Worm (Caenorhabditis elegans): ENCODE measurements around the gene alkb-8.
A peak's percentile ranks its signal among the peaks of the same experiment; 100 is the strongest.

The alkb-8 gene

ce11 chrIII:3677378-3677777, 31.8 kb upstream of the alkb-8 start:
- no peak for TF ChIP-seq tra-4 (tag; optimal IDR thresholded peaks at IDR 0.05)
- TF ChIP-seq F13C5.2 (tag; optimal IDR thresholded peaks at IDR 0.05) = no peak
- no peak for TF ChIP-seq tbx-37 (GFP tag; conservative IDR thresholded peaks at IDR 0.05)
- no peak for TF ChIP-seq aly-1 (tag; optimal IDR thresholded peaks at IDR 0.05)
- TF ChIP-seq ets-7 (tag; optimal IDR thresholded peaks at IDR 0.05) = no peak
- TF ChIP-seq hmg-4 (GFP tag; optimal IDR thresholded peaks at IDR 0.05) = peak; percentile 29
- no peak for TF ChIP-seq B0310.2 (tag; optimal IDR thresholded peaks at IDR 0.05)
- 0 out of 2 replicates have a peak, but pooled peaks have one; percentile 12 for TF ChIP-seq flt-1 (GFP tag; IDR thresholded peaks at IDR 0.05)
- no peak for TF ChIP-seq hnd-1 (tag; optimal IDR thresholded peaks at IDR 0.05)

DNA sequence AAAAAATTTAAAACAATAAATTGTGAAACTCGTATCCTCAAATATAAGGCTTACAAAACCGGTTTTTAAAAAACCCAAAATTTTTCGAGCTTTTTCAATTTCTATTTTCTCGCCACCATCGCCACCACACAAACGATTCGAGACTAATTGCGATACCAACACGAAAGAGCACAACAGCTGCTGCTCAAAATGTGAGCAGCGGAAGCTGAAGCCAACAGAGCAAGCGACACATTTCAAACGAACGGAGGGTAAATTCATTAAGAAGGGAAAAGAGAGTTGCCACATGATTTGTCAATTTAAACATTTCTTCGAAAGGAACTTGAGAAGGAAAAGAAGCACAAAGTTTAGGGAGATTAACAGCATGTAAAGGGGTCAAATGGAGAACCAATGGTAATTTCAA, 30.0 kb upstream of the alkb-8 start:
- TF ChIP-seq sea-1 (GFP tag; conservative IDR thresholded peaks at IDR 0.05) = no peak
- no peak for TF ChIP-seq ets-7 (tag; optimal IDR thresholded peaks at IDR 0.05)

DNA sequence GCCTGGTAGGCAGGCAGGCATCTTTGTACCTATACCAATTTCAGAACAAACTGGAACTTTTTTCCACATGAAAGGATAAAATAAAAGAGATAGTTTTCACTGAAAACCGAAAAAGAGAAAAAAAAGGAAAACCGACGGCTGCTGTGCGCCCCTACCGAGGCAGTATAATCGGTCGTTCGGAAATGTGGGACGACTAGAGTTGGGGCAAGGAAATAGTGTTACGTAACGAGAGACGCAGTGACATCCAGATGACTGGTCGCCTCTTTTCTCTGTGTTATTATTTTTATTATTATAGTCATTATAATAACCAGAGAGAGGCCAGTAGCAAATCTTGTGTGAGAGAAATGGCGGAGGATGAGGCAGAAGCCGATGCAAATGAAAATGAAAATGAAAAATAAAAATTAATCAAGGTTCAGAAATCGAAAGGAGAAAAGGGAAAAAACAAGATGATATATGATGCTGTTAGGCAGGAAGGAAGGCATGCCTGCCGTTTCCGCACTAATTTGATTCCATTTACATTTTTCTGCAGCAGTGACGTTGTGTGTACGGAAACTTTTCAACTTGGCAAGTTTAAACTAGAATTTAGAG, 27.7 kb upstream of the alkb-8 start:
- TF ChIP-seq tbx-37 (GFP tag; conservative IDR thresholded peaks at IDR 0.05) (no peak), hmbx-1 (tag; optimal IDR thresholded peaks at IDR 0.05) (no peak), ets-7 (tag; optimal IDR thresholded peaks at IDR 0.05) (no peak), ceh-36 (tag; optimal IDR thresholded peaks at IDR 0.05) (no peak), sea-1 (GFP tag; conservative IDR thresholded peaks at IDR 0.05) (no peak), hmg-4 (GFP tag; optimal IDR thresholded peaks at IDR 0.05) (no peak)

DNA sequence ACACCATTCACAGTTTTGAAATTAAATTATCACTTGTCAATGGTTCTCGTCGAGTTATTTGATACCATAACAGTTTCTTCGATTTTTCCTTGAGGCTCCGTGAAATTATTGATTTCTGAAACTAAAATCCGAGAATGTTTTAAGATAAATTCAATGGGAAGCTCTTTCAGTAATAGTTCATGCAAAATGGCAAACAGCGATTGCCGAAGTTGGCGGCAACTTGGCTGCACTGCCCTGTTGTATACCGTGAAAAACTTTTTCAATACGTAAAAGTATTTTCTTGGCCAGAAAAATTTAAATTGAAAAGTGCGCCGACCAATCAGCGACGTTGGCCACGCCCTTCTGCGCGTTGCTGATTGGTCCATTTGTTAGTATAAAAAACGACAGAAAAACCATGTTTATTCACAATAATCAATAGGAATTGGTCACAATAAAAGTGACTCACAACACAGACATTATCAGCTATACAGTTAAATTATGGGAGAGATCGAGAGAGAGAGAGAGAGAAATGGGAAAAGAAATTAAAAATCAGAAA, 26.2 kb upstream of the alkb-8 start:
- TF ChIP-seq tbx-11 (GFP tag; IDR thresholded peaks at IDR 0.05) = no peak
- TF ChIP-seq aly-1 (tag; optimal IDR thresholded peaks at IDR 0.05) = no peak
- TF ChIP-seq F13C5.2 (tag; optimal IDR thresholded peaks at IDR 0.05) = no peak
- TF ChIP-seq hmg-4 (GFP tag; optimal IDR thresholded peaks at IDR 0.05) = no peak
- no peak for TF ChIP-seq B0310.2 (tag; optimal IDR thresholded peaks at IDR 0.05)

DNA sequence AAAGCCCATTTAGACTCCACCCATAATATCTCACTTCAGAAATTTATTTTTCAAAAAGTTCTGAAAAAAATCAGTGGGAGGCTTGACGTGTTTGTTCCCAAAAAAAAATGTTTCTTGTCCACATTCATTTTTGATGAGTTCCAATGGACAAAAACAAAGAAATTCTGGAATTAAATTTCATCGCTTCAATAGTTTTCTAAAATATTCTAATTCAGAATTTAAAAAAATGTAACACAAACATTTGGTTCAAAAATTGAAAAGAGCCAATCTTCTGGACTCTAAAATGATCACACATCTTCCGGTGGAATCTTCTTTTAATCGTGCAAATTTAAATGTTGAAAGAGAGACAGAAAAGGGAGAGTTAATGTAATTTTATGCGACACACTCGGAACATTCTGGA, 16.6 kb upstream of the alkb-8 start:
- no peak for TF ChIP-seq hnd-1 (tag; optimal IDR thresholded peaks at IDR 0.05)
- no peak for TF ChIP-seq ets-7 (tag; optimal IDR thresholded peaks at IDR 0.05)
- TF ChIP-seq ceh-13 (GFP tag; optimal IDR thresholded peaks at IDR 0.05) = no peak
- no peak for TF ChIP-seq B0310.2 (tag; optimal IDR thresholded peaks at IDR 0.05)
- no peak for TF ChIP-seq tbx-37 (GFP tag; conservative IDR thresholded peaks at IDR 0.05)
- TF ChIP-seq ama-1 (optimal IDR thresholded peaks at IDR 0.05) = no peak
- no peak for TF ChIP-seq ceh-36 (tag; optimal IDR thresholded peaks at IDR 0.05)
- no peak for TF ChIP-seq hmg-4 (GFP tag; optimal IDR thresholded peaks at IDR 0.05)
- no peak for TF ChIP-seq pes-1 (GFP tag; IDR thresholded peaks at IDR 0.05)
- TF ChIP-seq F13C5.2 (tag; optimal IDR thresholded peaks at IDR 0.05) = no peak
- no peak for TF ChIP-seq scrt-1 (GFP tag; IDR thresholded peaks at IDR 0.05)
- TF ChIP-seq tra-4 (tag; optimal IDR thresholded peaks at IDR 0.05) = no peak
- no peak for TF ChIP-seq flt-1 (GFP tag; IDR thresholded peaks at IDR 0.05)
- no peak for TF ChIP-seq aly-1 (tag; optimal IDR thresholded peaks at IDR 0.05)
- no peak for TF ChIP-seq sea-1 (GFP tag; conservative IDR thresholded peaks at IDR 0.05)
- no peak for TF ChIP-seq tbx-11 (GFP tag; IDR thresholded peaks at IDR 0.05)

DNA sequence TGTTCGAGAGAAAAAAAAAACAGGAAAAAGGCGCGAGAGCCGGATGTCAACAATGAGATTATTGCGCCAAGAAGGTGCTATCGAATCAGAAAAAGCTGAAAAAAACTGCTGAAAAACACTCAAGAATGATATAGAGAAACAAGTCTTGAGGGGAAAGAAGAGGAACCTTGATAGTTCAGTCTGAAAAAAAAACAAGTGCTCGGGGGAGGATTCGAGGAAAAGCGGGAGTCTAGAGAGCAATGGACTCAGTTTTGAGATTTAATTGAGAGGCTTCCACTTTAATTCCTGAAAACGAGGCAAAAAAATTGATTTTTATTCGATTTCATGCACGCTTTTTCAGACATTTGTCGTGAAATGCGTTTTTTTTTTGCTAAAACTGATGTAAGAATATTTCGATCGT, 14.6 kb upstream of the alkb-8 start, which contains the start of gene npr-15:
Gene npr-15 (minus strand): TSS at position 101 of the 400 bp plus-strand sequence.
- TF ChIP-seq ets-7 (tag; optimal IDR thresholded peaks at IDR 0.05) (no peak), hmg-4 (GFP tag; optimal IDR thresholded peaks at IDR 0.05) (no peak), tbx-11 (GFP tag; IDR thresholded peaks at IDR 0.05) (no peak), tra-4 (tag; optimal IDR thresholded peaks at IDR 0.05) (no peak), aly-1 (tag; optimal IDR thresholded peaks at IDR 0.05) (no peak), ceh-13 (GFP tag; optimal IDR thresholded peaks at IDR 0.05) (no peak), F13C5.2 (tag; optimal IDR thresholded peaks at IDR 0.05) (no peak), B0310.2 (tag; optimal IDR thresholded peaks at IDR 0.05) (no peak), ceh-36 (tag; optimal IDR thresholded peaks at IDR 0.05) (no peak), sea-1 (GFP tag; conservative IDR thresholded peaks at IDR 0.05) (no peak), pes-1 (GFP tag; IDR thresholded peaks at IDR 0.05) (no peak), tbx-37 (GFP tag; conservative IDR thresholded peaks at IDR 0.05) (no peak), scrt-1 (GFP tag; IDR thresholded peaks at IDR 0.05) (no peak)

ce11 chrIII:3695398-3695797, 13.7 kb upstream of the alkb-8 start:
- TF ChIP-seq pes-1 (GFP tag; IDR thresholded peaks at IDR 0.05) (peak; percentile 66; the same call in 1 of the 2 replicates), sea-1 (GFP tag; conservative IDR thresholded peaks at IDR 0.05) (peak; percentile 71)

DNA sequence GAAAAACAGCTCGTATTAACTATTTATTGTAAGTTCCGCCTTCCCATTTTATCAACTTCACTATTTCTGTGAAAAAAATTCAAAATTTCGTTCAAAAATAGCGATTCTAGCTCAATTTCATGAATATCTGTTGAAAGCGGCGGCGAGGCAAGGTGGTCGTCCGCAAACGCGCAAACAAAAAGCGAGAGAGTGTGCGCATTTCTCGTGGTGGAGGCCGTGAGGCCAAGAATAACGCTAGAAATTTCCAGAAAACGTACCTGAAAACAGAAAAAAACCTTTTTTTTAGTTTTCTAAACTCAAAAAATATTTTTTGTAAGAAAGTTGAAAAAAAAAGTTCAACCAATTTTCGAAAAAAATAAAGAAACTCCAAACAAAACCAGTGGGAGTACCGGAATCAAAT, 11.9 kb upstream of the alkb-8 start:
- TF ChIP-seq scrt-1 (GFP tag; IDR thresholded peaks at IDR 0.05) = peak; percentile 67; the same call in 1 of the 2 replicates

ce11 chrIII:3698366-3698765, 10.8 kb upstream of the alkb-8 start:
- TF ChIP-seq ama-1 (optimal IDR thresholded peaks at IDR 0.05) (no peak), hmg-4 (GFP tag; optimal IDR thresholded peaks at IDR 0.05) (no peak), tbx-37 (GFP tag; conservative IDR thresholded peaks at IDR 0.05) (no peak)
